Fruit fly (Drosophila melanogaster) whole organism: Measurements from ENCODE around the gene CG4009.

ENCODE experiments used
- CG8478 ChIP-seq: fragments of >200 bp; optimal IDR thresholded peaks from 2 replicates; lab custom pipeline; 2018; ENCODE audit warnings: inconsistent platforms
- pan ChIP-seq: fragments of >200 bp; optimal IDR thresholded peaks from 2 replicates; lab custom pipeline; 2017
- usp ChIP-seq: fragments of >200 bp; optimal IDR thresholded peaks from 2 replicates; lab custom pipeline; 2017; ENCODE audit warnings: missing biosample characterization, missing genetic modification characterization, mixed read lengths

DNA sequence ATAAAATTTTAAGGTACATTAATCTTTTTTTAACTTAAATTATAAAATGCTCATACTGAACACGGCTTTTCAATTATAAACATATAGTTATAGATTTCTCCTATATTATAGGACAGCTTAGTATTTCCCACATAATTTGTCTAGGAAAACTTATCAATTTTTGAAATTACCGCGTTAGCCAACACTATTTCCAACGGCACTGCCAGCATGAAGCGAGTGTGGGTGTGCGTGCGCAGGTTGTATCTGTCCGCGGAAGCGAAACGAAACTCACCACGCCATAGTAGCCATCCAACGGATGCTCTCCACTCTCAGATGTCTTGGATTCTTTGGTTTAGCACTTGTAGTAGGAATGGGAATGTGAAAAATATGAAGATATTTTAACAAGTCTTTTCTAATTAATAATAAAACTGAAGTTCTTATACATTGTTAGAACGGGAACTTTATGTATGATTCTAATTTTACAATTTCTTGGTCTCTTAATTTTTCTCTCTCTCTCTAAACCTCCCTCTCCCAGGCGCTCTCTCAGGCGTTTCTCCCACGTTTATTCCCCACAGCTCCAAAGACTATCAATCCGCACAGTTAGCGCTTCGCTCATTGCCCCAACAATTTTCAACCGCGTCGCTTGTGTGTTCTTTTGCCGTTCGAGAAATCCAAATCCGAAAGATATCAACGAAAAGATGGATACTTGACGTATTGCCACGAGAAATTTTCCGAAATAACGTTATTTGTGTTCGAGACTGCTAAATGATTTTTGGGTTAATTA lies 17.8 kb upstream of the CG4009 start, which contains the start of gene Dad:
- TF ChIP-seq pan (lab: Kevin White, UChicago) (no peak), CG8478 (no peak), usp (GFP tag; lab: Kevin White, UChicago) (no peak)
